Fruit fly (Drosophila melanogaster): ENCODE measurements around the gene CenG1A.

DNA sequence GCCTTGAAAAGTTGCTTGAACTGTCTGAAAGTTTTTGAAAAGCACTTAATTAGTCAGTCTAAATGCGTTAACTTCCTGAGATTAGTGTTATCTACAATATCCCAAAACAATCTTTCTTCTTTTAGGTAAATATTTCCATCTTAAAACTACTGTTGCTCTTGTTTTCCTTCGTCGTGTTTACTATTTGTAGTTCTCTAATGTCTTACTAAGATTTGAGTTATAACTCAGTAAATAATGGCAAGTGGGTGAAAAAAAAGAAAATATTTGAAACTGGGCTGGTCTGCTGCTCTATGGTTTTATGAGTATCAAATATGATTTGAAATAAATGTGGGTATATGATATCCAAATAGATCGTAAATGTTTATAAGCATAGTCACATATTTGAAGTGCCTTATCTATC, 34.2 kb upstream of the CenG1A start:
- TF ChIP-seq Abd-B (GFP tag; optimal IDR thresholded peaks at IDR 0.05): no peak
- no peak for TF ChIP-seq tna (GFP tag; IDR thresholded peaks at IDR 0.05; ENCODE audit: partially characterized antibody)
- no peak for TF ChIP-seq usp (GFP tag; optimal IDR thresholded peaks at IDR 0.05)
- no peak for TF ChIP-seq corto (GFP tag; optimal IDR thresholded peaks at IDR 0.05)
- no peak for TF ChIP-seq MTF-1 (GFP tag; optimal IDR thresholded peaks at IDR 0.05; ENCODE audit: borderline replicate concordance)
- TF ChIP-seq Myb (GFP tag; optimal IDR thresholded peaks at IDR 0.05): no peak
- no peak for TF ChIP-seq inv (GFP tag; IDR thresholded peaks at IDR 0.05; ENCODE audit: partially characterized antibody)

Data from whole organism, embryonic.